Fruit fly (Drosophila melanogaster) whole organism, embryonic: ENCODE data around the gene DEF8.
A peak's percentile ranks its signal among the peaks of the same experiment; 100 is the strongest.

Experiments
- CG10959 ChIP-seq: fragments of 200-800 bp; sonication (Bioruptor generic); IDR thresholded peaks from 2 replicates; pipeline ENCODE4 v1.3.6; 2022; ENCODE audit warnings: missing biosample characterization, missing genetic modification characterization
- CG31224 ChIP-seq: fragments of 200-800 bp; sonication (Bioruptor generic); IDR thresholded peaks from 2 replicates; pipeline ENCODE4 v1.3.6; 2022; ENCODE audit warnings: missing biosample characterization, missing genetic modification characterization
- CG31365 ChIP-seq: fragments of 200-800 bp; sonication (Bioruptor generic); optimal IDR thresholded peaks from 2 replicates; lab custom pipeline; 2018; ENCODE audit warnings: missing biosample characterization, mild to moderate bottlenecking, missing genetic modification characterization
- CHES-1-like ChIP-seq: fragments of 200-800 bp; sonication (Bioruptor generic); optimal IDR thresholded peaks from 2 replicates; lab custom pipeline; 2016; ENCODE audit warnings: missing biosample characterization, missing genetic modification characterization
- Ets97D ChIP-seq: fragments of 200-800 bp; sonication (Bioruptor generic); optimal IDR thresholded peaks from 3 replicates; lab custom pipeline; 2016; ENCODE audit warnings: missing biosample characterization, missing genetic modification characterization
- Hey ChIP-seq: fragments of 200-800 bp; sonication (Bioruptor generic); optimal IDR thresholded peaks from 3 replicates; lab custom pipeline; 2018; ENCODE audit warnings: missing biosample characterization, mild to moderate bottlenecking, missing genetic modification characterization
- mld ChIP-seq: fragments of 200-800 bp; sonication (Bioruptor generic); IDR thresholded peaks from 3 replicates; pipeline ENCODE4 v1.3.6; 2022; ENCODE audit warnings: missing biosample characterization, missing genetic modification characterization; ENCODE audit not compliant: partially characterized antibody

dm6 chr3L:12083861-12084260, 48.1 kb upstream of the DEF8 start:
- TF ChIP-seq CG31224 (GFP tag; lab: Robert Waterston, UW): no peak
- no peak for TF ChIP-seq CHES-1-like
- no peak for TF ChIP-seq mld (GFP tag; lab: Robert Waterston, UW)
- TF ChIP-seq CG31365 (tag; lab: Kevin White, UChicago): peak; percentile 49
- peak; percentile 17 for TF ChIP-seq Hey (tag; lab: Kevin White, UChicago)
- no peak for TF ChIP-seq Ets97D
- TF ChIP-seq CG10959 (GFP tag; lab: Robert Waterston, UW): no peak
